Worm (Caenorhabditis elegans): Measurements from ENCODE around the gene idpc-6.

Gene idpc-6

ce11 chrV:9609217-9609616 is 10.7 kb upstream of the idpc-6 start:
- TF ChIP-seq nhr-237 (tag; optimal IDR thresholded peaks at IDR 0.05) (no peak), aly-2 (tag; optimal IDR thresholded peaks at IDR 0.05) (no peak), alr-1 (tag; optimal IDR thresholded peaks at IDR 0.05) (no peak), nhr-6 (tag; optimal IDR thresholded peaks at IDR 0.05) (no peak), nhr-129 (tag; optimal IDR thresholded peaks at IDR 0.05) (no peak), nhr-12 (tag; optimal IDR thresholded peaks at IDR 0.05) (no peak), ceh-16 (tag; optimal IDR thresholded peaks at IDR 0.05) (no peak), sem-4 (tag; optimal IDR thresholded peaks at IDR 0.05) (no peak), nhr-25 (tag; optimal IDR thresholded peaks at IDR 0.05) (no peak), lin-39 (tag; optimal IDR thresholded peaks at IDR 0.05) (no peak)

ce11 chrV:9615725-9616124 is 4.2 kb upstream of the idpc-6 start, which contains the start of gene pqn-63:
Gene pqn-63, plus strand, starts transcription at chrV:9616031.
- TF ChIP-seq snpc-4 (tag; optimal IDR thresholded peaks at IDR 0.05): no peak

- no peak for TF ChIP-seq ztf-4 (tag; optimal IDR thresholded peaks at IDR 0.05)
- TF ChIP-seq nhr-10 (tag; optimal IDR thresholded peaks at IDR 0.05): no peak
- no peak for TF ChIP-seq elt-1 (tag; optimal IDR thresholded peaks at IDR 0.05)
- no peak for TF ChIP-seq ceh-82 (tag; optimal IDR thresholded peaks at IDR 0.05)
- no peak for TF ChIP-seq aly-2 (tag; optimal IDR thresholded peaks at IDR 0.05)
- no peak for TF ChIP-seq nhr-77 (tag; optimal IDR thresholded peaks at IDR 0.05)
- TF ChIP-seq nhr-11 (tag; optimal IDR thresholded peaks at IDR 0.05): no peak
- no peak for TF ChIP-seq fos-1 (tag; optimal IDR thresholded peaks at IDR 0.05)
- no peak for TF ChIP-seq unc-62 (GFP tag; optimal IDR thresholded peaks at IDR 0.05)
- no peak for TF ChIP-seq snpc-4 (tag; optimal IDR thresholded peaks at IDR 0.05)
Measured at ce11 chrV:9616130-9616529, 3.8 kb upstream of the idpc-6 start.

ce11 chrV:9616687-9617086 is 3.3 kb upstream of the idpc-6 start:
- TF ChIP-seq lin-39 (tag; optimal IDR thresholded peaks at IDR 0.05) (no peak), R02D3.7 (tag; optimal IDR thresholded peaks at IDR 0.05) (no peak), Y55F3AM.14 (GFP tag; optimal IDR thresholded peaks at IDR 0.05) (no peak), mab-5 (tag; optimal IDR thresholded peaks at IDR 0.05) (no peak), unc-62 (GFP tag; optimal IDR thresholded peaks at IDR 0.05) (no peak), gmeb-1 (tag; optimal IDR thresholded peaks at IDR 0.05) (no peak), aly-2 (tag; optimal IDR thresholded peaks at IDR 0.05) (no peak), ama-1 (optimal IDR thresholded peaks at IDR 0.05) (no peak), unc-55 (GFP tag; optimal IDR thresholded peaks at IDR 0.05) (no peak), peb-1 (tag; optimal IDR thresholded peaks at IDR 0.05) (no peak), unc-39 (tag; optimal IDR thresholded peaks at IDR 0.05) (no peak), nhr-77 (tag; optimal IDR thresholded peaks at IDR 0.05) (no peak), sma-9 (GFP tag; optimal IDR thresholded peaks at IDR 0.05) (no peak), sma-9 (tag; optimal IDR thresholded peaks at IDR 0.05) (no peak)

- TF ChIP-seq lin-13 (GFP tag; optimal IDR thresholded peaks at IDR 0.05) (no peak), nhr-237 (tag; optimal IDR thresholded peaks at IDR 0.05) (no peak), nhr-12 (tag; optimal IDR thresholded peaks at IDR 0.05) (no peak), skn-1 (tag; optimal IDR thresholded peaks at IDR 0.05) (no peak), egl-27 (tag; optimal IDR thresholded peaks at IDR 0.05) (no peak), unc-55 (GFP tag; optimal IDR thresholded peaks at IDR 0.05) (no peak), dmd-4 (tag; optimal IDR thresholded peaks at IDR 0.05) (no peak), nhr-77 (tag; optimal IDR thresholded peaks at IDR 0.05) (no peak), R02D3.7 (tag; optimal IDR thresholded peaks at IDR 0.05) (no peak), unc-39 (tag; optimal IDR thresholded peaks at IDR 0.05) (no peak), nhr-129 (tag; optimal IDR thresholded peaks at IDR 0.05) (no peak), gmeb-1 (tag; optimal IDR thresholded peaks at IDR 0.05) (no peak), mdl-1 (tag; optimal IDR thresholded peaks at IDR 0.05) (no peak), nhr-23 (tag; optimal IDR thresholded peaks at IDR 0.05) (no peak)
Measured at ce11 chrV:9618420-9618819, 1.5 kb upstream of the idpc-6 start.

- TF ChIP-seq sem-4 (tag; optimal IDR thresholded peaks at IDR 0.05) (no peak), ZK546.5 (tag; optimal IDR thresholded peaks at IDR 0.05) (no peak), nhr-25 (tag; optimal IDR thresholded peaks at IDR 0.05) (no peak), nhr-237 (tag; optimal IDR thresholded peaks at IDR 0.05) (no peak), peb-1 (tag; optimal IDR thresholded peaks at IDR 0.05) (no peak), mdl-1 (tag; optimal IDR thresholded peaks at IDR 0.05) (no peak), nhr-23 (tag; optimal IDR thresholded peaks at IDR 0.05) (no peak), mbf-1 (tag; optimal IDR thresholded peaks at IDR 0.05) (no peak), nhr-77 (tag; optimal IDR thresholded peaks at IDR 0.05) (no peak), ztf-4 (tag; optimal IDR thresholded peaks at IDR 0.05) (no peak), fos-1 (tag; optimal IDR thresholded peaks at IDR 0.05) (no peak), nhr-12 (tag; optimal IDR thresholded peaks at IDR 0.05) (no peak), nhr-11 (tag; optimal IDR thresholded peaks at IDR 0.05) (no peak), aly-2 (tag; optimal IDR thresholded peaks at IDR 0.05) (no peak)
Measured at ce11 chrV:9618919-9619318, 1.0 kb upstream of the idpc-6 start, which contains the start of gene idpc-7. Gene idpc-7, minus strand, starts transcription at chrV:9619019.

All from whole organism, L2 larva.